1 worm cellular context compared by ENCODE assay signal in genomic region chrX:8017759-8018158, ce11.
TF ChIP-seq lines count a peak whose summit lies in the region.

C34D10.5 (plus strand) TSS chrX:8018027.

TF ChIP-seq in whole organism, L4 larva, 104 proteins besides CTCF, POLR2A, EP300 and RAD21 (continued from another document):
- TF ChIP-seq nhr-28 (tag; optimal IDR thresholded peaks at IDR 0.05; lab: Kevin White, UChicago) (peak; percentile 55), ama-1 (optimal IDR thresholded peaks at IDR 0.05; lab: Kevin White, UChicago) (peak; percentile 17), daf-8 (GFP tag; IDR thresholded peaks at IDR 0.05; lab: Robert Waterston, UW) (no peak), lir-3 (tag; optimal IDR thresholded peaks at IDR 0.05; lab: Kevin White, UChicago) (no peak)
